Worm (Caenorhabditis elegans) whole organism, late embryonic: ENCODE data around the gene clec-189.

Source experiments
- ceh-34 ChIP-seq: sonication (generic microtip); optimal IDR thresholded peaks from 2 replicates; lab custom pipeline; 2016; ENCODE audit warnings: mild to moderate bottlenecking, missing genetic modification characterization, missing compliant biosample characterization
- ceh-6 ChIP-seq: fragments of 200-800 bp; sonication (Bioruptor generic); optimal IDR thresholded peaks from 2 replicates; lab custom pipeline; 2018; ENCODE audit warnings: mild to moderate bottlenecking, missing genetic modification characterization, missing compliant biosample characterization
- hlh-30 ChIP-seq: sonication (generic microtip); optimal IDR thresholded peaks from 2 replicates; lab custom pipeline; 2017; ENCODE audit warnings: antibody characterized with exemption, missing genetic modification characterization, missing compliant biosample characterization; ENCODE audit not compliant: insufficient read depth
- hlh-8 ChIP-seq: sonication (generic microtip); optimal IDR thresholded peaks from 2 replicates; lab custom pipeline; 2016; ENCODE audit warnings: missing genotype, missing genetic modification characterization, missing compliant biosample characterization
- lin-11 ChIP-seq: fragments of 200-800 bp; sonication (Bioruptor generic); optimal IDR thresholded peaks from 2 replicates; lab custom pipeline; 2018; ENCODE audit warnings: mild to moderate bottlenecking, missing genetic modification characterization, missing compliant biosample characterization
- pqm-1 ChIP-seq: sonication (generic microtip); optimal IDR thresholded peaks from 2 replicates; lab custom pipeline; 2016; ENCODE audit warnings: missing genetic modification characterization, missing compliant biosample characterization
- tbx-2 ChIP-seq: sonication (generic microtip); optimal IDR thresholded peaks from 2 replicates; lab custom pipeline; 2016; ENCODE audit warnings: missing genetic modification characterization, missing compliant biosample characterization
- ttx-3 ChIP-seq: sonication (generic microtip); optimal IDR thresholded peaks from 2 replicates; lab custom pipeline; 2016; ENCODE audit warnings: missing genetic modification reagents, missing genetic modification characterization, missing compliant biosample characterization
- unc-3 ChIP-seq, 2 experiments: fragments of 200-800 bp in 1 of 2; sonication (Bioruptor generic) in 1 of 2; sonication (generic microtip) in 1 of 2; conservative IDR thresholded peaks in 1 of 2; optimal IDR thresholded peaks in 1 of 2; 2 replicates each; pipeline versions ENCODE4 v1.3.6 to Lab custom; 2016 to 2022; ENCODE audit warnings: missing compliant biosample characterization in 2 of 2, missing genetic modification characterization in 2 of 2, missing genetic modification reagents in 1 of 2
- unc-86 ChIP-seq: sonication (generic microtip); optimal IDR thresholded peaks from 2 replicates; lab custom pipeline; 2016; ENCODE audit warnings: missing genetic modification characterization, missing compliant biosample characterization
- ztf-16 ChIP-seq: sonication (generic microtip); optimal IDR thresholded peaks from 2 replicates; lab custom pipeline; 2017; ENCODE audit warnings: missing genetic modification characterization, missing compliant biosample characterization

ce11 chrIV:15126021-15126420, 5.4 kb downstream of the clec-189 start, which contains the start of gene clec-190:
- TF ChIP-seq unc-86 (tag; lab: Kevin White, UChicago) (no peak), hlh-8 (tag; lab: Kevin White, UChicago) (no peak), ceh-6 (GFP tag; lab: Kevin White, UChicago) (no peak), unc-3 (GFP tag; conservative IDR thresholded peaks at IDR 0.05; lab: Robert Waterston, UW) (no peak), unc-3 (tag; optimal IDR thresholded peaks at IDR 0.05; lab: Kevin White, UChicago) (no peak), ceh-34 (tag; lab: Kevin White, UChicago) (no peak), tbx-2 (tag; lab: Kevin White, UChicago) (no peak), ttx-3 (tag; lab: Kevin White, UChicago) (no peak), pqm-1 (tag; lab: Kevin White, UChicago) (no peak), ztf-16 (tag; lab: Kevin White, UChicago) (no peak), lin-11 (no peak), hlh-30 (no peak)
